Worm (Caenorhabditis elegans) whole organism, L1 larva: ENCODE results near the gene F56H9.2.

Source experiments
- egl-27 ChIP-seq, 2 experiments: fragments of 150-350 bp in 1 of 2; sonication (generic microtip); optimal IDR thresholded peaks; 3 replicates each; lab custom pipeline; 2017 to 2018; ENCODE audit warnings: missing biosample characterization in 2 of 2, missing genetic modification characterization in 2 of 2, missing genetic modification reagents in 2 of 2
- elt-2 ChIP-seq: sonication (generic microtip); optimal IDR thresholded peaks from 2 replicates; lab custom pipeline; 2016; ENCODE audit warnings: missing genetic modification characterization, mild to moderate bottlenecking, inconsistent platforms, missing compliant biosample characterization, missing genetic modification reagents
- elt-3 ChIP-seq, 6 experiments: fragments of 150-350 bp in 1 of 6; sonication (generic microtip); optimal IDR thresholded peaks; 2 replicates each; lab custom pipeline; 2017 to 2018; ENCODE audit warnings: missing biosample characterization in 6 of 6, missing genetic modification characterization in 6 of 6, inconsistent platforms in 1 of 6
- pqm-1 ChIP-seq: sonication (generic microtip); optimal IDR thresholded peaks from 3 replicates; lab custom pipeline; 2017; ENCODE audit warnings: missing biosample characterization, missing genetic modification characterization
- unc-62 ChIP-seq: fragments of 150-350 bp; optimal IDR thresholded peaks from 2 replicates; lab custom pipeline; 2014; ENCODE audit warnings: missing biosample characterization, missing genetic modification reagents, missing genetic modification characterization
- unc-86 ChIP-seq: sonication (generic microtip); optimal IDR thresholded peaks from 2 replicates; lab custom pipeline; 2016; ENCODE audit warnings: missing genetic modification characterization, missing compliant biosample characterization

ce11 chrV:12649213-12649612 is 11.8 kb downstream of the F56H9.2 start, which contains the start of gene gpa-9:
- TF ChIP-seq elt-2 (tag; lab: Kevin White, UChicago) (no peak), pqm-1 (tag; lab: Kevin White, UChicago) (no peak), elt-3 (tag; optimal IDR thresholded peaks at IDR 0.05; lab: Kevin White, UChicago) (no peak), egl-27 (tag; optimal IDR thresholded peaks at IDR 0.05; lab: Kevin White, UChicago) (no peak), unc-62 (GFP tag; lab: Kevin White, UChicago) (no peak), unc-86 (tag; lab: Kevin White, UChicago) (no peak)
